Worm (Caenorhabditis elegans) whole organism, midembryonic: Measurements from ENCODE around the gene mask-1.

Experiments used
- T22C8.4 ChIP-seq: fragments of 200-800 bp; sonication (Bioruptor generic); IDR thresholded peaks from 2 replicates; pipeline ENCODE4 v1.3.6; 2022; ENCODE audit warnings: missing genetic modification characterization, missing compliant biosample characterization
- cog-1 ChIP-seq: sonication (generic microtip); optimal IDR thresholded peaks from 2 replicates; lab custom pipeline; 2016; ENCODE audit warnings: missing genetic modification characterization, missing compliant biosample characterization
- flt-1 ChIP-seq: fragments of 200-800 bp; sonication (Bioruptor generic); IDR thresholded peaks from 2 replicates; pipeline ENCODE4 v1.3.6; 2022; ENCODE audit warnings: missing genetic modification characterization, missing compliant biosample characterization
- klf-2 ChIP-seq: fragments of 200-800 bp; sonication (Bioruptor generic); conservative IDR thresholded peaks from 2 replicates; pipeline ENCODE4 v1.3.6; 2022; ENCODE audit warnings: missing genetic modification reagents, missing genetic modification characterization, missing compliant biosample characterization
- med-1 ChIP-seq: sonication (generic microtip); optimal IDR thresholded peaks from 2 replicates; lab custom pipeline; 2017; ENCODE audit warnings: missing genetic modification characterization, mild to moderate bottlenecking, missing compliant biosample characterization, antibody characterized with exemption, missing genetic modification reagents; ENCODE audit not compliant: insufficient read depth
- ref-1 ChIP-seq: fragments of 200-800 bp; sonication (Bioruptor generic); conservative IDR thresholded peaks from 2 replicates; pipeline ENCODE4 v1.3.6; 2022; ENCODE audit warnings: missing genetic modification reagents, missing genetic modification characterization, missing compliant biosample characterization
- tab-1 ChIP-seq: fragments of 200-800 bp; sonication (Bioruptor generic); IDR thresholded peaks from 2 replicates; pipeline ENCODE4 v1.3.6; 2022; ENCODE audit warnings: missing genetic modification characterization, missing compliant biosample characterization
- ztf-23 ChIP-seq: fragments of 200-800 bp; sonication (Bioruptor generic); IDR thresholded peaks from 2 replicates; pipeline ENCODE4 v1.3.6; 2022; ENCODE audit warnings: missing genetic modification reagents, missing genetic modification characterization, missing compliant biosample characterization
- ztf-29 ChIP-seq: fragments of 200-800 bp; sonication (Bioruptor generic); IDR thresholded peaks from 2 replicates; pipeline ENCODE4 v1.3.6; 2022; ENCODE audit warnings: missing genetic modification reagents, missing genetic modification characterization, missing compliant biosample characterization

mask-1 gene

DNA sequence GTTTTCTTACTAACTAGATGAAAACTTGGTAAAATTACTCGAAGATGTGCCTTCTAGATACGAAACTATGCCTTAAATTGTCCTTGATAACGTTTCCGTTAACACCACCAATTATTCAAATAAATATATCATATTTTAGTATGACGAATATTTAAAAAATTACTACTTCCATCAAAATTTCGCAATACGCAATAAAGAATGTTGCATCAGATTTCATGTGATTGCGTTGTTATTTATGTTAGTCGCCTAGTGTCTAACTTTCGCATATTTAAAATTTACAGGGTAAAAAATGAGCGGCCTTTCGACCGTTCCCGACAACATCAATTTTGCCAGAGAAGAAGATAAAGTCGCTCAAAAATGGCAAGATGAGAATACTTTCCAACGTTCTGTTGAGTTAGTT is 6.4 kb upstream of the mask-1 start, which contains the start of gene iars-1:
TSS of gene iars-1 (plus strand) at position 276 of the 400 bp plus-strand sequence.
- TF ChIP-seq flt-1 = no peak
- TF ChIP-seq tab-1 (GFP tag; lab: Robert Waterston, UW) = no peak
- no peak for TF ChIP-seq klf-2
- no peak for TF ChIP-seq ref-1 (GFP tag; lab: Robert Waterston, UW)

DNA sequence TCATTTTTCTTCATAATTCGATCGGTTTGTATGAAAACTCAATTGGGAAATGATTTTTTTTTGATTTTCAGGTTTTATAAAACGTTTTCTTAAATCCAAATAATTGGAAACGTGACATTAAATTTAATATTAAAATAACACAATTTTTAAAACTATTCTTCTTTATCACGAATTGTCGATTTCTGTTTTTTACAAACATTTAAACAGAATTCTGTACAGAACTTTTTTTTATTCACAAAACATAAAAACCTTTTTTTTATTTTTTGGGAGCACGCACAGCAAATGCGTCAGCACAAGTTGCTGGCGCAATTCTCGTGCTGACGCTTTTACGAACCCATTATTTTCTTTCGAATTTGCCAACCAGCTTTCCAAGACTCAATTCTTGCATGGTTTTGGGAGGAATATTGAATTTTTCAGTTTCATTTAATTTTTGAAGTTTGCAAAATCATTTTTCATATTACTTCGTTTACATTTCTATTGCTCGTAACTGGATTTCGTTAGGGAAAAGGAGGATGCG is 871 bp upstream of the mask-1 start, which contains the start of gene mpz-5:
TSS of gene mpz-5 (minus strand) at position 51 of the 517 bp plus-strand sequence.
- 0 out of 2 replicates have a peak, but pooled peaks have one; percentile 56 for TF ChIP-seq ztf-23 (GFP tag; lab: Robert Waterston, UW)
- TF ChIP-seq flt-1 = 0 out of 2 replicates have a peak, but pooled peaks have one; percentile 46
- TF ChIP-seq cog-1 (tag; lab: Kevin White, UChicago) = no peak
- peak; percentile 20 for TF ChIP-seq med-1 (GFP tag; lab: Kevin White, UChicago)
- no peak for TF ChIP-seq tab-1 (GFP tag; lab: Robert Waterston, UW)
- TF ChIP-seq ztf-29 (GFP tag; lab: Robert Waterston, UW) = 0 out of 2 replicates have a peak, but pooled peaks have one; percentile 26
- no peak for TF ChIP-seq klf-2
- no peak for TF ChIP-seq T22C8.4 (GFP tag; lab: Robert Waterston, UW)
- no peak for TF ChIP-seq ref-1 (GFP tag; lab: Robert Waterston, UW)

DNA sequence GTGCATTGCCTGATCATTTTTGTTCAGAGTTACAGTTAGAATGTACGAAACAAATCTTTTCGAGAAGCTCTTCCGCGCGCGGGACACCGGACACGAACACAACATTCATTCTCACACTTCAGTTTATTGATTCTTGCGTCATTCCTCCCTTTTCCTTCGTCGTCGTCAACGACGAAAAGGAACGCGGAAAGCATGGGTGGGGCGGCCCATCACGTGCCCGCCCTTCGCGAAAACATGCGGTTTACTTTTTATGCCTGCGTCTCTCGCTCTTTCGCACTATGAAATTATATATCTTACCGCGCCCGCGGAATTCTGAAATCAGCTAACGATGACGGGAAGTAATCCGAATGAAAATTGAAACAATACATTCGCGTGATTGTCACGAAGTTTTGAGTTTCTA is 5.9 kb downstream of the mask-1 start:
- peak; percentile 13 for TF ChIP-seq cog-1 (tag; lab: Kevin White, UChicago)
- no peak for TF ChIP-seq ref-1 (GFP tag; lab: Robert Waterston, UW)
- no peak for TF ChIP-seq ztf-23 (GFP tag; lab: Robert Waterston, UW)
- 0 out of 2 replicates have a peak, but pooled peaks have one; percentile 26 for TF ChIP-seq T22C8.4 (GFP tag; lab: Robert Waterston, UW)
- TF ChIP-seq klf-2 = no peak
- TF ChIP-seq flt-1 = no peak

DNA sequence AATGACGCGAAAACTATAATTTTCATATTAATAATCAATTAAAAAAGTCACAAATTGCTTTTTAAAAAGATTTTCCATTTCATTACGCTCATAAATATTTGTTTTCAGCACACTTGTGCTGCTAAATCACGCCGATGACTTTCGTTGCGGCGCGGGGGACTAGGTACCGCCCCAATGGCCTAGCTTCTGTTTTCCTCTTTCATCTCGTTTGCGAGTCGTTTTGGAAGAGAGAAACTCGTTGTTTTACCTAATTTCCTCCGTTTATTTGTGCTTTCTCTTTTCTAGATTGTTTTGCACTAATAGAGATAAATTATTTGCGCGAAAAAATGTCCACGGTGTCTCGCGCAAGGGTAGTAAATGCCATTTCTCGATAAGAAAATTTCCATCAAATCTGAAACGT is 6.3 kb downstream of the mask-1 start:
- TF ChIP-seq tab-1 (GFP tag; lab: Robert Waterston, UW) = no peak
- no peak for TF ChIP-seq cog-1 (tag; lab: Kevin White, UChicago)
- TF ChIP-seq ztf-29 (GFP tag; lab: Robert Waterston, UW) = no peak
- no peak for TF ChIP-seq klf-2
- no peak for TF ChIP-seq ztf-23 (GFP tag; lab: Robert Waterston, UW)
- TF ChIP-seq flt-1 = no peak
- TF ChIP-seq T22C8.4 (GFP tag; lab: Robert Waterston, UW) = no peak
- TF ChIP-seq med-1 (GFP tag; lab: Kevin White, UChicago) = no peak
- no peak for TF ChIP-seq ref-1 (GFP tag; lab: Robert Waterston, UW)

DNA sequence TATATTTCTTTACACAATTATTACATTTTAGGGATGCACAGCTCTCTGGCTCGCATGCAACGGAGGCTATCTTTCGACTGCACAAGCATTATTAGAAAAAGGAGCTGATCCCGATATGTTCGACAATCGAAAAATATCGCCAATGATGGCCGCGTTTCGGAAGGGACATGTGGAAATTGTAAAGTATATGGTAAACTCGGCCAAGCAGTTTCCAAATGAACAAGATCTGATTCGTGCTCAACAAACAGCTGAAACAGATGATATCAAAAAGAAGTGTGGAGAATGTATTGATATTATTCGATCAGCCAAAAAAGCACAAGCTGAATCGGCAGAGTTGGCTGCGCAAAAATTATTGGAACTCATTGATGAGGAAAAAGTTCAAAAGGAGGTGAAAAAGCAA is 8.2 kb downstream of the mask-1 start:
- TF ChIP-seq flt-1 = no peak
- no peak for TF ChIP-seq ztf-23 (GFP tag; lab: Robert Waterston, UW)
- TF ChIP-seq T22C8.4 (GFP tag; lab: Robert Waterston, UW) = no peak
- TF ChIP-seq tab-1 (GFP tag; lab: Robert Waterston, UW) = no peak
- no peak for TF ChIP-seq cog-1 (tag; lab: Kevin White, UChicago)
- no peak for TF ChIP-seq ztf-29 (GFP tag; lab: Robert Waterston, UW)
- no peak for TF ChIP-seq klf-2
- TF ChIP-seq ref-1 (GFP tag; lab: Robert Waterston, UW) = no peak
- TF ChIP-seq med-1 (GFP tag; lab: Kevin White, UChicago) = no peak

DNA sequence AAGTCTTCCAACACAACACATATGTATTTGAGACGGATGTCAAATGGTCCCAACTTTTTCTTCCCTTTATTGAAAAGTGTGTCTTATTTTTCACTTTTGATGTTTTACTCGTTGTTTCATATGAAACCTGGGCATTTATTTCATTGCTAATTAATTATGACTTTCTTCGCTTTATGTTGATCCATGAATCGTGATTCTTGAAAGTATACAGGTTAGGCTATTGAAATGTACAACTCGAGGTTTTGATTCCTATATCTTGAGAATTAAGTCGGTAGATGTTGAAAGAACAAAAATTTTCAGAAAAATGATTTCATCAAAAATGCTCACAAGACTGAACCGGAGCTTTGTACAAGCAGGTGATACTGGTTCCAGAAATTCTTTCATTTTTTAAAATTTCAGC is 12.4 kb downstream of the mask-1 start, which contains the start of gene nfu-1:
TSS of gene nfu-1 (plus strand) at position 301 of the 400 bp plus-strand sequence.
- TF ChIP-seq med-1 (GFP tag; lab: Kevin White, UChicago) = no peak
- TF ChIP-seq ztf-29 (GFP tag; lab: Robert Waterston, UW) = no peak
- TF ChIP-seq T22C8.4 (GFP tag; lab: Robert Waterston, UW) = no peak
- no peak for TF ChIP-seq cog-1 (tag; lab: Kevin White, UChicago)
- TF ChIP-seq ref-1 (GFP tag; lab: Robert Waterston, UW) = no peak
- TF ChIP-seq klf-2 = no peak
- no peak for TF ChIP-seq tab-1 (GFP tag; lab: Robert Waterston, UW)
- no peak for TF ChIP-seq ztf-23 (GFP tag; lab: Robert Waterston, UW)
- no peak for TF ChIP-seq flt-1

DNA sequence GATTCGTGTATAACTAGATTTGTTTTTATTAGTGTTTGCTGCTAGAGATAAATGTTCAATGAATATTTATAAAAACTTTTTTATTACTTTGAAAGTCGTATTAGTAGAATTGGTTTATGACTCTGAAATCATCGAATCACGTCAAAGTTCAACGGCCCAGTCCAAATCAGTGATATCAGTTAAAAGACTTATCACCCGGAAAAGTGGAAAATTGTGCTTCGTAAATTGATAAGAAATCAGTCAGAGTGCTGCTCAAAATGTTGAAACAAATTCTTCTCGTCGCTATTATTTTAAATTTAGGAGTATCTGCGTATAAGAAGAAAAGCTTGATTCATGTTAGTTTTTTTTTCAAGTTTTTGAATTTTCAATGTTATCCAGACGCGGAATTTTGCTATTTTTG is 13.6 kb downstream of the mask-1 start, which contains the start of gene R10H10.3:
TSS of gene R10H10.3 (plus strand) at position 243 of the 400 bp plus-strand sequence.
- TF ChIP-seq ztf-29 (GFP tag; lab: Robert Waterston, UW) = no peak
- no peak for TF ChIP-seq med-1 (GFP tag; lab: Kevin White, UChicago)
- no peak for TF ChIP-seq tab-1 (GFP tag; lab: Robert Waterston, UW)
- TF ChIP-seq T22C8.4 (GFP tag; lab: Robert Waterston, UW) = no peak
- no peak for TF ChIP-seq ref-1 (GFP tag; lab: Robert Waterston, UW)
- TF ChIP-seq klf-2 = no peak
- no peak for TF ChIP-seq cog-1 (tag; lab: Kevin White, UChicago)
- no peak for TF ChIP-seq ztf-23 (GFP tag; lab: Robert Waterston, UW)
- TF ChIP-seq flt-1 = no peak

DNA sequence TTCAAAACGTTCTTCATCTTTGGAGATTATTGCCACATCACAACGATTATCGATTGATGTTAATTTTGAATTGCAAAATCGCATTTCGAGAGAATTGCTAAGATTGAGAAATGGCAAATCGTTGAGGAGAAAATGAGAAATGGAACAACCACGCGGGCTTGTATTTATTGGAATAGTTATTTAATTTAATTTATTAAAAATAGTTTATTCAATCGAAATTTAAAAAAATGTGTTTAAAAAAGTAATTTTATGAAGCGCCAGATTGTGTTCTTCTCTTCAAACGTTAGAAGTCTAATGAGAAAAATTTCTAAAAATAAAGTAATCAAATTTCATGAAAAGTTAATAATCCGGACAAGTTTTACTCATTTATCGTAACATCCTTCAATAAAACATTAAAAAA is 17.1 kb downstream of the mask-1 start, which contains the start of gene spe-26:
TSS of gene spe-26 (minus strand) at position 101 of the 400 bp plus-strand sequence.
- TF ChIP-seq flt-1 (no peak), med-1 (GFP tag; lab: Kevin White, UChicago) (no peak), cog-1 (tag; lab: Kevin White, UChicago) (no peak), ref-1 (GFP tag; lab: Robert Waterston, UW) (no peak), T22C8.4 (GFP tag; lab: Robert Waterston, UW) (no peak), klf-2 (no peak), ztf-23 (GFP tag; lab: Robert Waterston, UW) (no peak), ztf-29 (GFP tag; lab: Robert Waterston, UW) (no peak), tab-1 (GFP tag; lab: Robert Waterston, UW) (no peak)

DNA sequence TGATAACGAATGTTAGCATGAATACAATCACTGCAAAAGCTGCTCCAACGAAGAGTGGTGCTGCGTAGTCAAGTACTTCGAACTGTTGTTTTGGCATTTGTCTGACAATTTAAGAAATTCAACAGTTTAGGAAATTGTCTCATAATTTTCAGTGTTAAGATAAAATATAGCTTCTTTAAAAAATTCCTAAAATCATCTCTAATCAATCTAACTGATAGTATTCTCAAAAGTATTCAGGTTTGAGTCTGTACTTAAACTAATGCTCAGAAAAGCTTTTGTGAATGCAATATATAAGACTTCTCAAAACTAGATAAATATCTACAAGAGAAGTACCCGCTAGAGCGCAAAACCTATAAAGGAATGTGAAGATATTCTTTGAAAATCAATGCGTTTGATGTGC is 20.2 kb downstream of the mask-1 start, which contains the start of gene R10H10.4:
TSS of gene R10H10.4 (minus strand) at position 101 of the 400 bp plus-strand sequence.
- TF ChIP-seq tab-1 (GFP tag; lab: Robert Waterston, UW) (no peak), T22C8.4 (GFP tag; lab: Robert Waterston, UW) (no peak), ref-1 (GFP tag; lab: Robert Waterston, UW) (no peak), ztf-29 (GFP tag; lab: Robert Waterston, UW) (no peak), ztf-23 (GFP tag; lab: Robert Waterston, UW) (no peak), med-1 (GFP tag; lab: Kevin White, UChicago) (no peak), flt-1 (no peak), cog-1 (tag; lab: Kevin White, UChicago) (no peak), klf-2 (no peak)
